Worm (Caenorhabditis elegans) whole organism, L1 larva: ENCODE measurements around the gene aakb-2.

Experiments
- C16A3.4 ChIP-seq: fragments of 150-350 bp; optimal IDR thresholded peaks from 2 replicates; lab custom pipeline; 2014; ENCODE audit warnings: missing biosample characterization, missing genetic modification characterization
- F16B12.6 ChIP-seq: fragments of 150-350 bp; optimal IDR thresholded peaks from 2 replicates; lab custom pipeline; 2014; ENCODE audit warnings: missing biosample characterization, missing genetic modification characterization
- aha-1 ChIP-seq: fragments of 150-350 bp; optimal IDR thresholded peaks from 2 replicates; lab custom pipeline; 2014; ENCODE audit warnings: missing biosample characterization, missing genetic modification characterization
- alr-1 ChIP-seq: fragments of 200-800 bp; sonication (Bioruptor generic); optimal IDR thresholded peaks from 2 replicates; lab custom pipeline; 2018; ENCODE audit warnings: borderline replicate concordance, mild to moderate bottlenecking, missing genetic modification characterization, missing compliant biosample characterization
- blmp-1 ChIP-seq: fragments of 150-350 bp; optimal IDR thresholded peaks from 2 replicates; lab custom pipeline; 2014; ENCODE audit warnings: missing biosample characterization, missing genetic modification characterization
- ceh-63 ChIP-seq: fragments of 200-800 bp; sonication (Bioruptor generic); optimal IDR thresholded peaks from 2 replicates; lab custom pipeline; 2018; ENCODE audit warnings: mild to moderate bottlenecking, missing genetic modification characterization, missing compliant biosample characterization
- ceh-8 ChIP-seq: fragments of 200-800 bp; sonication (Bioruptor generic); optimal IDR thresholded peaks from 2 replicates; lab custom pipeline; 2018; ENCODE audit warnings: mild to moderate bottlenecking, missing genetic modification characterization, moderate library complexity, missing compliant biosample characterization
- ceh-88 ChIP-seq: fragments of 200-800 bp; sonication (Bioruptor generic); IDR thresholded peaks from 2 replicates; pipeline ENCODE4 v1.3.6; 2022; ENCODE audit warnings: missing genetic modification characterization, missing compliant biosample characterization
- ces-1 ChIP-seq: fragments of 150-350 bp; optimal IDR thresholded peaks from 2 replicates; lab custom pipeline; 2014; ENCODE audit warnings: missing biosample characterization, missing genetic modification reagents, missing genetic modification characterization
- dsc-1 ChIP-seq: sonication (generic microtip); optimal IDR thresholded peaks from 2 replicates; lab custom pipeline; 2016; ENCODE audit warnings: mild to moderate bottlenecking, missing genetic modification characterization, missing compliant biosample characterization
- efl-1 ChIP-seq, 4 experiments: fragments of 150-350 bp; optimal IDR thresholded peaks in 3 of 4; peaks in 1 of 4; 1 replicate in 1 of 4; 2 replicates in 3 of 4; lab custom pipeline; 2014; ENCODE audit warnings: missing biosample characterization in 2 of 4, missing genetic modification characterization in 2 of 4, missing genetic modification reagents in 2 of 4
- efl-3 ChIP-seq: fragments of 200-800 bp; sonication (Bioruptor generic); optimal IDR thresholded peaks from 2 replicates; lab custom pipeline; 2018; ENCODE audit warnings: mild to moderate bottlenecking, missing genetic modification characterization, missing compliant biosample characterization
- egl-13 ChIP-seq: sonication (generic microtip); optimal IDR thresholded peaks from 2 replicates; lab custom pipeline; 2016; ENCODE audit warnings: missing genotype, missing genetic modification reagents, missing genetic modification characterization, missing compliant biosample characterization
- egl-27 ChIP-seq, 2 experiments: fragments of 150-350 bp in 1 of 2; sonication (generic microtip); optimal IDR thresholded peaks; 3 replicates each; lab custom pipeline; 2017 to 2018; ENCODE audit warnings: missing biosample characterization in 2 of 2, missing genetic modification characterization in 2 of 2, missing genetic modification reagents in 2 of 2
- elt-3 ChIP-seq, 6 experiments: fragments of 150-350 bp in 1 of 6; sonication (generic microtip); optimal IDR thresholded peaks; 2 replicates each; lab custom pipeline; 2017 to 2018; ENCODE audit warnings: missing biosample characterization in 6 of 6, missing genetic modification characterization in 6 of 6, inconsistent platforms in 1 of 6
- fos-1 ChIP-seq: fragments of 150-350 bp; optimal IDR thresholded peaks from 2 replicates; lab custom pipeline; 2014; ENCODE audit warnings: missing biosample characterization, missing genetic modification characterization
- jun-1 ChIP-seq: fragments of 150-350 bp; optimal IDR thresholded peaks from 2 replicates; lab custom pipeline; 2014; ENCODE audit warnings: missing biosample characterization, missing genetic modification reagents, missing genetic modification characterization
- lin-13 ChIP-seq: fragments of 150-350 bp; optimal IDR thresholded peaks from 2 replicates; lab custom pipeline; 2014; ENCODE audit warnings: missing biosample characterization, missing genetic modification reagents, missing genetic modification characterization
- lin-14 ChIP-seq: fragments of 200-800 bp; sonication (Bioruptor generic); optimal IDR thresholded peaks from 2 replicates; lab custom pipeline; 2018; ENCODE audit warnings: mild to moderate bottlenecking, missing genetic modification characterization, moderate library complexity, missing compliant biosample characterization
- lin-39 ChIP-seq: fragments of 150-350 bp; optimal IDR thresholded peaks from 2 replicates; lab custom pipeline; 2014; ENCODE audit warnings: missing biosample characterization, missing genetic modification reagents, missing genetic modification characterization
- lir-3 ChIP-seq: sonication (generic microtip); optimal IDR thresholded peaks from 2 replicates; lab custom pipeline; 2016; ENCODE audit warnings: mild to moderate bottlenecking, missing genetic modification characterization, moderate library complexity, missing compliant biosample characterization; ENCODE audit not compliant: poor library complexity
- mab-9 ChIP-seq: fragments of 200-800 bp; sonication (Bioruptor generic); IDR thresholded peaks from 2 replicates; pipeline ENCODE4 v1.3.6; 2022; ENCODE audit warnings: missing genetic modification reagents, missing genetic modification characterization, missing compliant biosample characterization
- mdl-1 ChIP-seq, 2 experiments: fragments of 150-350 bp; optimal IDR thresholded peaks; 2 replicates each; lab custom pipeline; 2014 to 2017; ENCODE audit warnings: missing biosample characterization in 2 of 2, missing genetic modification characterization in 2 of 2, inconsistent platforms in 1 of 2
- mef-2 ChIP-seq: fragments of 150-350 bp; optimal IDR thresholded peaks from 2 replicates; lab custom pipeline; 2014; ENCODE audit warnings: missing biosample characterization, missing genetic modification characterization
- nhr-12 ChIP-seq: sonication (generic microtip); optimal IDR thresholded peaks from 2 replicates; lab custom pipeline; 2017; ENCODE audit warnings: missing biosample characterization, missing genetic modification characterization
- nhr-19 ChIP-seq: fragments of 200-800 bp; sonication (Bioruptor generic); conservative IDR thresholded peaks from 2 replicates; pipeline ENCODE4 v1.3.6; 2022; ENCODE audit warnings: missing genetic modification characterization, missing compliant biosample characterization
- nhr-20 ChIP-seq: sonication (generic microtip); optimal IDR thresholded peaks from 2 replicates; lab custom pipeline; 2016; ENCODE audit warnings: mild to moderate bottlenecking, missing genetic modification characterization, missing compliant biosample characterization
- nhr-237 ChIP-seq: fragments of 150-350 bp; optimal IDR thresholded peaks from 2 replicates; lab custom pipeline; 2014; ENCODE audit warnings: missing biosample characterization, missing genetic modification characterization
- nhr-28 ChIP-seq: fragments of 150-350 bp; optimal IDR thresholded peaks from 2 replicates; lab custom pipeline; 2014; ENCODE audit warnings: missing biosample characterization, missing genetic modification characterization
- nhr-71 ChIP-seq: sonication (generic microtip); optimal IDR thresholded peaks from 2 replicates; lab custom pipeline; 2016; ENCODE audit warnings: mild to moderate bottlenecking, missing genetic modification characterization, moderate library complexity, missing compliant biosample characterization
- nhr-76 ChIP-seq: sonication (generic microtip); optimal IDR thresholded peaks from 2 replicates; lab custom pipeline; 2017; ENCODE audit warnings: missing biosample characterization, missing genetic modification characterization
- nhr-85 ChIP-seq: sonication (generic microtip); peaks from one replicate; lab custom pipeline; 2016; ENCODE audit warnings: missing genetic modification characterization, inconsistent platforms, missing compliant biosample characterization
- pag-3 ChIP-seq: sonication (generic microtip); optimal IDR thresholded peaks from 2 replicates; lab custom pipeline; 2017; ENCODE audit warnings: missing genetic modification characterization, mild to moderate bottlenecking, missing compliant biosample characterization, antibody characterized with exemption, borderline replicate concordance; ENCODE audit not compliant: insufficient read depth
- pax-3 ChIP-seq: fragments of 200-800 bp; sonication (Bioruptor generic); optimal IDR thresholded peaks from 2 replicates; lab custom pipeline; 2018; ENCODE audit warnings: mild to moderate bottlenecking, missing genetic modification characterization, moderate library complexity, missing compliant biosample characterization
- rnt-1 ChIP-seq: sonication (generic microtip); optimal IDR thresholded peaks from 2 replicates; lab custom pipeline; 2016; ENCODE audit warnings: mild to moderate bottlenecking, missing genetic modification characterization, moderate library complexity, missing compliant biosample characterization
- skn-1 ChIP-seq: fragments of 150-350 bp; optimal IDR thresholded peaks from 2 replicates; lab custom pipeline; 2014; ENCODE audit warnings: missing biosample characterization, missing genetic modification characterization
- snu-23 ChIP-seq: sonication (generic microtip); optimal IDR thresholded peaks from 2 replicates; lab custom pipeline; 2016; ENCODE audit warnings: missing genetic modification characterization, missing compliant biosample characterization
- sox-4 ChIP-seq: sonication (generic microtip); optimal IDR thresholded peaks from 2 replicates; lab custom pipeline; 2016; ENCODE audit warnings: missing genetic modification characterization, missing compliant biosample characterization
- sptf-1 ChIP-seq: fragments of 150-350 bp; optimal IDR thresholded peaks from 2 replicates; lab custom pipeline; 2014; ENCODE audit warnings: missing biosample characterization, missing genetic modification characterization
- sup-37 ChIP-seq: fragments of 200-800 bp; sonication (Bioruptor generic); optimal IDR thresholded peaks from 2 replicates; lab custom pipeline; 2018; ENCODE audit warnings: mild to moderate bottlenecking, missing genetic modification characterization, missing compliant biosample characterization
- swsn-7 ChIP-seq: sonication (generic microtip); optimal IDR thresholded peaks from 2 replicates; lab custom pipeline; 2016; ENCODE audit warnings: missing genetic modification characterization, missing compliant biosample characterization
- unc-130 ChIP-seq: fragments of 150-350 bp; optimal IDR thresholded peaks from 2 replicates; lab custom pipeline; 2017; ENCODE audit warnings: missing biosample characterization, missing genetic modification characterization, inconsistent platforms
- unc-62 ChIP-seq: fragments of 150-350 bp; optimal IDR thresholded peaks from 2 replicates; lab custom pipeline; 2014; ENCODE audit warnings: missing biosample characterization, missing genetic modification reagents, missing genetic modification characterization
- vab-15 ChIP-seq: sonication (generic microtip); optimal IDR thresholded peaks from 2 replicates; lab custom pipeline; 2017; ENCODE audit warnings: missing genotype, mild to moderate bottlenecking, missing genetic modification characterization, missing compliant biosample characterization
- zag-1 ChIP-seq: fragments of 150-350 bp; optimal IDR thresholded peaks from 2 replicates; lab custom pipeline; 2014; ENCODE audit warnings: missing biosample characterization, missing genetic modification characterization
- zip-4 ChIP-seq: fragments of 200-800 bp; sonication (Bioruptor generic); optimal IDR thresholded peaks from 2 replicates; lab custom pipeline; 2018; ENCODE audit warnings: mild to moderate bottlenecking, missing genetic modification characterization, moderate library complexity, missing compliant biosample characterization

The aakb-2 gene

DNA sequence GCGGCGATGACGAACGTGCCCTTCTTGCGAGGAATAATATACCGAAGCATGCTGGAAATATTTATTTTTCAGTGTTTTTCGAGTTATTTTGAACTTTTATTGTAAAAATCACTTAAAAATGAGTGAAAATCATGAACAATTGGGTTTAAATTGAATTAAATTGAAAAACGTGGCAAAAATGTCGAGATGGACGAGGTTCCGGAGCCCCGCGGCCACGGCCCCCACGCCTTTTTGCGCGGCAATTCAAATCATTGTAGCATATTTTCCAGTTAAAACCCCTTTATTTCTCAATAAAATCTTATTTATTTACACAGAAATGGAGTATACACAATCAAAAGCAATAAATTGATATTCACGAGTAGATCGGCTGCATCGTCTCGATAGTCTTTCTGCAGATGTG lies 49.1 kb downstream of the aakb-2 start (continued):
- TF ChIP-seq alr-1 (tag; lab: Kevin White, UChicago) (no peak), elt-3 (tag; optimal IDR thresholded peaks at IDR 0.05; lab: Kevin White, UChicago) (no peak), mdl-1 (tag; optimal IDR thresholded peaks at IDR 0.05; lab: Kevin White, UChicago) (no peak), blmp-1 (no peak), sox-4 (tag; lab: Kevin White, UChicago) (no peak), skn-1 (tag; lab: Kevin White, UChicago) (no peak), zip-4 (GFP tag; lab: Kevin White, UChicago) (no peak), C16A3.4 (no peak), ceh-63 (GFP tag; lab: Kevin White, UChicago) (no peak), F16B12.6 (tag; lab: Kevin White, UChicago) (peak; percentile 22), pax-3 (tag; lab: Kevin White, UChicago) (peak; percentile 53), snu-23 (GFP tag; lab: Kevin White, UChicago) (peak; percentile 26), ceh-88 (no peak), egl-27 (tag; optimal IDR thresholded peaks at IDR 0.05; lab: Kevin White, UChicago) (no peak), unc-130 (tag; lab: Kevin White, UChicago) (no peak), nhr-19 (GFP tag; lab: Robert Waterston, UW) (peak; percentile 25), efl-1 (optimal IDR thresholded peaks at IDR 0.05; lab: Kevin White, UChicago) (peak; percentile 62 to 90), efl-1 (GFP tag; optimal IDR thresholded peaks at IDR 0.05 in 1 of 2; lab: Kevin White, UChicago) (peak; percentile 91 to 98), nhr-237 (no peak), sptf-1 (tag; lab: Kevin White, UChicago) (no peak), zag-1 (tag; lab: Kevin White, UChicago) (no peak), efl-3 (GFP tag; lab: Kevin White, UChicago) (no peak), mef-2 (no peak), nhr-85 (tag; lab: Kevin White, UChicago) (peak; percentile 86), ceh-8 (GFP tag; lab: Kevin White, UChicago) (no peak), lin-39 (tag; lab: Kevin White, UChicago) (no peak), nhr-71 (tag; lab: Kevin White, UChicago) (no peak), rnt-1 (tag; lab: Kevin White, UChicago) (no peak), fos-1 (no peak), dsc-1 (tag; lab: Kevin White, UChicago) (peak; percentile 57), aha-1 (tag; lab: Kevin White, UChicago) (no peak), mab-9 (GFP tag; lab: Robert Waterston, UW) (peak; percentile 19; the same call in 1 of the 2 replicates), nhr-76 (no peak), lin-14 (no peak), sup-37 (GFP tag; lab: Kevin White, UChicago) (no peak), nhr-28 (tag; lab: Kevin White, UChicago) (no peak), swsn-7 (no peak), egl-13 (tag; lab: Kevin White, UChicago) (peak; percentile 48), nhr-12 (tag; lab: Kevin White, UChicago) (no peak), pag-3 (tag; lab: Kevin White, UChicago) (no peak), unc-62 (GFP tag; lab: Kevin White, UChicago) (no peak), lin-13 (GFP tag; lab: Kevin White, UChicago) (no peak), nhr-20 (tag; lab: Kevin White, UChicago) (no peak), vab-15 (tag; lab: Kevin White, UChicago) (no peak), ces-1 (GFP tag; lab: Kevin White, UChicago) (no peak), lir-3 (tag; lab: Kevin White, UChicago) (no peak), jun-1 (tag; lab: Kevin White, UChicago) (no peak)
